Worm (Caenorhabditis elegans) whole organism, L3 larva: ENCODE data around the gene nhr-19.

ENCODE experiments used
- ZK546.5 ChIP-seq: sonication (generic microtip); optimal IDR thresholded peaks from 2 replicates; lab custom pipeline; 2017; ENCODE audit warnings: missing biosample characterization, missing genetic modification characterization
- ama-1 ChIP-seq: fragments of 150-350 bp; optimal IDR thresholded peaks from 2 replicates; lab custom pipeline; 2018
- ceh-16 ChIP-seq: sonication (generic microtip); optimal IDR thresholded peaks from 2 replicates; lab custom pipeline; 2017; ENCODE audit warnings: missing biosample characterization, missing genetic modification characterization
- ceh-28 ChIP-seq: fragments of 150-350 bp; optimal IDR thresholded peaks from 2 replicates; lab custom pipeline; 2014; ENCODE audit warnings: missing biosample characterization, missing genetic modification reagents, missing genetic modification characterization
- ceh-9 ChIP-seq: sonication (generic microtip); optimal IDR thresholded peaks from 2 replicates; lab custom pipeline; 2018; ENCODE audit warnings: missing biosample characterization, missing genetic modification characterization
- daf-12 ChIP-seq: fragments of 150-350 bp; optimal IDR thresholded peaks from 2 replicates; lab custom pipeline; 2014; ENCODE audit warnings: missing biosample characterization, missing genetic modification reagents, missing genetic modification characterization
- egl-27 ChIP-seq: sonication (generic microtip); optimal IDR thresholded peaks from 4 replicates; lab custom pipeline; 2017; ENCODE audit warnings: missing biosample characterization, missing genetic modification reagents, missing genetic modification characterization
- egl-5 ChIP-seq: fragments of 150-350 bp; optimal IDR thresholded peaks from 2 replicates; lab custom pipeline; 2017; ENCODE audit warnings: missing biosample characterization, missing genetic modification reagents, missing genetic modification characterization, inconsistent platforms
- elt-1 ChIP-seq: fragments of 150-350 bp; optimal IDR thresholded peaks from 2 replicates; lab custom pipeline; 2014; ENCODE audit warnings: missing biosample characterization, missing genetic modification characterization
- elt-2 ChIP-seq: sonication (generic microtip); optimal IDR thresholded peaks from 2 replicates; lab custom pipeline; 2016; ENCODE audit warnings: missing genetic modification reagents, mild to moderate bottlenecking, missing genetic modification characterization, missing compliant biosample characterization
- elt-3 ChIP-seq, 3 experiments: fragments of 150-350 bp in 1 of 3; sonication (generic microtip) in 2 of 3; optimal IDR thresholded peaks; 2 replicates in 2 of 3; 4 replicates in 1 of 3; lab custom pipeline; 2014 to 2017; ENCODE audit warnings: missing biosample characterization in 3 of 3, missing genetic modification characterization in 3 of 3
- fkh-10 ChIP-seq: sonication (generic microtip); optimal IDR thresholded peaks from 2 replicates; lab custom pipeline; 2017; ENCODE audit warnings: missing biosample characterization, missing genetic modification reagents, missing genetic modification characterization
- fos-1 ChIP-seq: fragments of 150-350 bp; optimal IDR thresholded peaks from 2 replicates; lab custom pipeline; 2014; ENCODE audit warnings: missing biosample characterization, missing genetic modification characterization
- jun-1 ChIP-seq: fragments of 150-350 bp; optimal IDR thresholded peaks from 2 replicates; lab custom pipeline; 2014; ENCODE audit warnings: missing biosample characterization, missing genetic modification reagents, missing genetic modification characterization
- lin-15B ChIP-seq: fragments of 150-350 bp; optimal IDR thresholded peaks from 2 replicates; lab custom pipeline; 2014; ENCODE audit warnings: missing biosample characterization, missing genetic modification characterization
- lin-39 ChIP-seq: fragments of 150-350 bp; optimal IDR thresholded peaks from 2 replicates; lab custom pipeline; 2018; ENCODE audit warnings: missing biosample characterization, missing genetic modification reagents, missing genetic modification characterization
- lsy-12 ChIP-seq: sonication (generic microtip); optimal IDR thresholded peaks from 2 replicates; lab custom pipeline; 2016; ENCODE audit warnings: mild to moderate bottlenecking, missing genetic modification characterization, missing compliant biosample characterization
- mdl-1 ChIP-seq: fragments of 150-350 bp; optimal IDR thresholded peaks from 2 replicates; lab custom pipeline; 2014; ENCODE audit warnings: missing biosample characterization, missing genetic modification characterization
- mml-1 ChIP-seq: fragments of 150-350 bp; sonication (generic microtip); optimal IDR thresholded peaks from 3 replicates; lab custom pipeline; 2014; ENCODE audit warnings: missing biosample characterization, missing genetic modification characterization
- nfya-1 ChIP-seq: sonication (generic microtip); optimal IDR thresholded peaks from 2 replicates; lab custom pipeline; 2017; ENCODE audit warnings: missing genetic modification characterization, mild to moderate bottlenecking, missing compliant biosample characterization, antibody characterized with exemption, moderate library complexity; ENCODE audit not compliant: insufficient read depth
- nhr-11 ChIP-seq: fragments of 150-350 bp; optimal IDR thresholded peaks from 2 replicates; lab custom pipeline; 2014; ENCODE audit warnings: missing biosample characterization, missing genetic modification characterization
- nhr-23 ChIP-seq: fragments of 150-350 bp; optimal IDR thresholded peaks from 2 replicates; lab custom pipeline; 2014; ENCODE audit warnings: missing biosample characterization, missing genetic modification reagents, missing genetic modification characterization
- nhr-237 ChIP-seq: fragments of 150-350 bp; optimal IDR thresholded peaks from 2 replicates; lab custom pipeline; 2014; ENCODE audit warnings: missing biosample characterization, missing genetic modification characterization
- nhr-25 ChIP-seq: sonication (generic microtip); optimal IDR thresholded peaks from 2 replicates; lab custom pipeline; 2017; ENCODE audit warnings: missing biosample characterization, missing genetic modification characterization
- nhr-43 ChIP-seq: sonication (generic microtip); optimal IDR thresholded peaks from 2 replicates; lab custom pipeline; 2016; ENCODE audit warnings: mild to moderate bottlenecking, missing genetic modification characterization, missing compliant biosample characterization; ENCODE audit not compliant: poor library complexity, severe bottlenecking
- nhr-77 ChIP-seq: fragments of 150-350 bp; optimal IDR thresholded peaks from 2 replicates; lab custom pipeline; 2014; ENCODE audit warnings: missing biosample characterization, missing genetic modification characterization
- pha-4 ChIP-seq: fragments of 150-350 bp; optimal IDR thresholded peaks from 2 replicates; lab custom pipeline; 2014; ENCODE audit warnings: missing biosample characterization, missing genetic modification reagents, missing genetic modification characterization
- pqm-1 ChIP-seq: fragments of 150-350 bp; optimal IDR thresholded peaks from 2 replicates; lab custom pipeline; 2017; ENCODE audit warnings: missing biosample characterization, missing genetic modification characterization, inconsistent platforms
- sea-2 ChIP-seq: fragments of 150-350 bp; sonication (generic microtip); optimal IDR thresholded peaks from 4 replicates; lab custom pipeline; 2014; ENCODE audit warnings: missing biosample characterization, missing genetic modification reagents, missing genetic modification characterization
- skn-1 ChIP-seq: fragments of 150-350 bp; optimal IDR thresholded peaks from 2 replicates; lab custom pipeline; 2014; ENCODE audit warnings: missing biosample characterization, missing genetic modification characterization
- tbx-2 ChIP-seq: sonication (generic microtip); optimal IDR thresholded peaks from 2 replicates; lab custom pipeline; 2016; ENCODE audit warnings: mild to moderate bottlenecking, missing genetic modification characterization, missing compliant biosample characterization
- unc-39 ChIP-seq: sonication (generic microtip); optimal IDR thresholded peaks from 4 replicates; lab custom pipeline; 2017; ENCODE audit warnings: missing biosample characterization, missing genetic modification characterization
- unc-62 ChIP-seq: fragments of 150-350 bp; sonication (generic microtip); optimal IDR thresholded peaks from 4 replicates; lab custom pipeline; 2014; ENCODE audit warnings: missing biosample characterization, missing genetic modification reagents, missing genetic modification characterization
- zag-1 ChIP-seq: fragments of 150-350 bp; optimal IDR thresholded peaks from 2 replicates; lab custom pipeline; 2014; ENCODE audit warnings: missing biosample characterization, missing genetic modification characterization
- ztf-4 ChIP-seq: fragments of 150-350 bp; optimal IDR thresholded peaks from 2 replicates; lab custom pipeline; 2014; ENCODE audit warnings: missing biosample characterization, missing genetic modification characterization

Gene nhr-19

DNA sequence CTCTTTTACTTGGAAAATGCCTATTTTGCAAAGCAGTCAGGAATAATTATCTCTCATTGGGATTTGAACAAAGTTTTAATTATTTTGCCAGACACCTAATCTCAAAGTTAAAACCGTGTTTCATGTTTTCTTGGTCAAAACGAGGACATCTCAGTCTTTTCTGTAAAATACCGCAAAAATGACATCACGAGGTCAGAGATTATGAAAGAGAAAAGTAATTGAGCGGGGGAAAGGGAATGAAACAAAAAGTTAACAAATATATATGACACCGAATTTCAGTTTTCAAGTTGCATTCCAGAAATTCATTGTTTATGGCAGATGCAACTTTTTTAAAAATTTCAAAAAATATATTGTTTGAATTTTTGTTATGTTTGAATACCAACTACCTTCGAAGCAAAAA, 2.8 kb downstream of the nhr-19 start:
- TF ChIP-seq fkh-10 (GFP tag; lab: Kevin White, UChicago) (no peak), lin-15B (tag; lab: Kevin White, UChicago) (no peak), mml-1 (no peak), nhr-23 (peak; percentile 44), nhr-25 (tag; lab: Kevin White, UChicago) (no peak), elt-2 (tag; lab: Kevin White, UChicago) (no peak), egl-5 (tag; lab: Kevin White, UChicago) (no peak), ama-1 (lab: Kevin White, UChicago) (peak; percentile 12), nhr-11 (tag; lab: Kevin White, UChicago) (peak; percentile 34), sea-2 (GFP tag; lab: Kevin White, UChicago) (no peak), ztf-4 (no peak), elt-3 (tag; optimal IDR thresholded peaks at IDR 0.05; lab: Kevin White, UChicago) (no peak), unc-39 (no peak), nhr-43 (tag; lab: Kevin White, UChicago) (no peak)

DNA sequence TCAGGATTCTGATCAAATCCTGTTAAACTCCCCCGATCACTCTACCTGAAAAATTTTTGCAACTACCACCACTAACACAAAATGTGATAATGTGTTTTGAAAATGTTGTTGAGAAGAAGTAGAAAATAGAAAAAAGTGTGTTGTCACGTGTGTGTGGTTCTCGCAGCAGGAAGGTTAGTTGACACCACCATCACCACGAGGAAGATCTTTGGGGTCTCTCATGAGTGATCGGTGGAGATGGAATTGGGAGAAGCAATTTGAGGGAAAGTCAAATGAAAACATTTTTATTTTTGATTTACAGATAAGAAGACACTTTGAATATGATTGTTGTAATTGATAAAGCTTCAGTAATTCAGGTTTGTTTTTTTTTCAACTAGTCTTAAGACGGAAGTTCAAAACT, 3.6 kb downstream of the nhr-19 start:
- no peak for TF ChIP-seq zag-1
- TF ChIP-seq egl-27 (tag; lab: Kevin White, UChicago) = no peak
- TF ChIP-seq ceh-16 (tag; lab: Kevin White, UChicago) = no peak
- peak; percentile 77 for TF ChIP-seq ama-1 (lab: Kevin White, UChicago)
- TF ChIP-seq elt-3 (tag; optimal IDR thresholded peaks at IDR 0.05; lab: Kevin White, UChicago) = no peak
- TF ChIP-seq jun-1 (tag; lab: Kevin White, UChicago) = peak; percentile 41
- TF ChIP-seq daf-12 (tag; lab: Kevin White, UChicago) = no peak
- TF ChIP-seq mdl-1 = peak; percentile 40
- peak; percentile 26 for TF ChIP-seq nfya-1 (tag; lab: Kevin White, UChicago)
- TF ChIP-seq pqm-1 (tag; lab: Kevin White, UChicago) = peak; percentile 45
- peak; percentile 83 for TF ChIP-seq elt-1
- peak; percentile 77 for TF ChIP-seq nhr-23
- TF ChIP-seq lin-15B (tag; lab: Kevin White, UChicago) = no peak
- TF ChIP-seq nhr-77 (tag; lab: Kevin White, UChicago) = no peak
- peak; percentile 68 for TF ChIP-seq nhr-43 (tag; lab: Kevin White, UChicago)
- no peak for TF ChIP-seq nhr-237 (tag; lab: Kevin White, UChicago)
- TF ChIP-seq elt-2 (tag; lab: Kevin White, UChicago) = peak; percentile 53
- TF ChIP-seq nhr-25 (tag; lab: Kevin White, UChicago) = peak; percentile 69
- TF ChIP-seq unc-62 (GFP tag; lab: Kevin White, UChicago) = no peak
- peak; percentile 16 for TF ChIP-seq pha-4 (tag; lab: Kevin White, UChicago)
- no peak for TF ChIP-seq lin-39
- TF ChIP-seq nhr-11 (tag; lab: Kevin White, UChicago) = peak; percentile 79

DNA sequence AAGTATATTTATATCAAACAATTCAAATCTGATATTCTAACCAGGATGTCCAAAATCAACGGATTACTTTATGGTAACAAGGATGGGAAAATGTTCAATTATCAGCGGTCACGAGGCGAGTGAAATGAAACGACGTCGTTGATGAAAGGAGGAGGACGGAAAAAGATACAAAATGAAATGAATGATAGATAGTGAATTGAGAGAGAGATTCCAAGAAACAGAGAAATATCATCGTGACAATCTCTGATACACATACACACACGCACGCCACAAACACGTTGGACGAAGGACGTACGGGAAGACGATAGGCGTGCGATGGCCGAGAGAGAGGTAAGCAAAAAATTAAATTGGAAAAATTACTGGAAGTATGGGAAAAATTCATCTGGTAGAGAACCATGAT, 4.3 kb downstream of the nhr-19 start:
- TF ChIP-seq egl-5 (tag; lab: Kevin White, UChicago) (no peak), mdl-1 (peak; percentile 91), unc-62 (GFP tag; lab: Kevin White, UChicago) (peak; percentile 30), nhr-11 (tag; lab: Kevin White, UChicago) (peak; percentile 71), tbx-2 (tag; lab: Kevin White, UChicago) (peak; percentile 33), nfya-1 (tag; lab: Kevin White, UChicago) (peak; percentile 53), pqm-1 (tag; lab: Kevin White, UChicago) (peak; percentile 71), sea-2 (GFP tag; lab: Kevin White, UChicago) (no peak), skn-1 (tag; lab: Kevin White, UChicago) (peak; percentile 2), nhr-23 (peak; percentile 91), ZK546.5 (tag; lab: Kevin White, UChicago) (no peak), fos-1 (tag; lab: Kevin White, UChicago) (no peak), ceh-9 (tag; lab: Kevin White, UChicago) (no peak), lsy-12 (peak; percentile 39), egl-27 (tag; lab: Kevin White, UChicago) (no peak), pha-4 (tag; lab: Kevin White, UChicago) (peak; percentile 28), nhr-43 (tag; lab: Kevin White, UChicago) (peak; percentile 80), ama-1 (lab: Kevin White, UChicago) (peak; percentile 81), jun-1 (tag; lab: Kevin White, UChicago) (peak; percentile 70), ceh-28 (peak; percentile 24), elt-2 (tag; lab: Kevin White, UChicago) (peak; percentile 71), nhr-25 (tag; lab: Kevin White, UChicago) (peak; percentile 91)
